In the genomic region with DNA sequence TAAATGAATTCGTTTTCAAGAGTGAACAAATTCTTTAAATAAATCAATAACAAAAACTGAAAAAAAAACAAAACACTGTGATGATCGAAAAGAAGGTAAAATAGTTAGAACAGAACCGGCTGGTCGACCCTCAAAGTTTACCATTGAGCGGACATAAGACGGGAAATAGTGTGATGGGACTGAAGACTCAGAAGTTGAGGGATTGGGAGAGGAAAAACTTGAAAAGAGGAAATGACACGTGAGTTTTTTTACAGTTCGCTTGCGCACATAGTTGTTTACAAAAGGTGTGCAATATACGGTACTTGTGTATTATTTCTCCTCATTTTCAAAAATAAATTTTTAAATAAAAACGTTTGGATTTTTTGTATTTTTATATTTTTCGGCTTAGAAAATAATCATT, we compare ENCODE assay signal across 4 worm cellular contexts.
TF ChIP-seq lines count a peak whose summit lies in the region.

No protein-coding gene starts in this region.

TF ChIP-seq in whole organism, L1 larva, 84 proteins besides CTCF, POLR2A, EP300 and RAD21:
- TF ChIP-seq grh-1 (GFP tag; IDR thresholded peaks at IDR 0.05; lab: Robert Waterston, UW) (no peak), snu-23 (GFP tag; optimal IDR thresholded peaks at IDR 0.05; lab: Kevin White, UChicago) (peak; percentile 55), lin-14 (GFP tag; optimal IDR thresholded peaks at IDR 0.05; lab: Kevin White, UChicago) (peak; percentile 80), lsy-2 (tag; optimal IDR thresholded peaks at IDR 0.05; lab: Kevin White, UChicago) (peak in 1 of 2 experiments; percentile 33), snpc-4 (tag; optimal IDR thresholded peaks at IDR 0.05; lab: Kevin White, UChicago) (no peak), zag-1 (tag; optimal IDR thresholded peaks at IDR 0.05; lab: Kevin White, UChicago) (no peak), tbx-2 (tag; optimal IDR thresholded peaks at IDR 0.05; lab: Kevin White, UChicago) (peak; percentile 25), F16B12.6 (tag; optimal IDR thresholded peaks at IDR 0.05; lab: Kevin White, UChicago) (no peak), mdl-1 (tag; optimal IDR thresholded peaks at IDR 0.05; lab: Kevin White, UChicago) (peak in 1 of 2 experiments; percentile 42), mep-1 (tag; optimal IDR thresholded peaks at IDR 0.05; lab: Kevin White, UChicago) (peak; percentile 34), tlp-1 (tag; optimal IDR thresholded peaks at IDR 0.05; lab: Kevin White, UChicago) (no peak), lir-3 (tag; optimal IDR thresholded peaks at IDR 0.05; lab: Kevin White, UChicago; ENCODE audit: poor library complexity) (no peak), skn-1 (tag; optimal IDR thresholded peaks at IDR 0.05; lab: Kevin White, UChicago) (peak; percentile 10), nhr-20 (tag; optimal IDR thresholded peaks at IDR 0.05; lab: Kevin White, UChicago) (peak; percentile 43), nhr-90 (tag; optimal IDR thresholded peaks at IDR 0.05; lab: Kevin White, UChicago; ENCODE audit: poor library complexity) (no peak), nhr-85 (tag; lab: Kevin White, UChicago) (peak; percentile 65)
TF ChIP-seq in whole organism, L1 larva: peak in this region for 9.

TF ChIP-seq in whole organism, L2 larva, 48 proteins besides CTCF, POLR2A, EP300 and RAD21 (continues in another document):
- TF ChIP-seq nhr-12 (tag; optimal IDR thresholded peaks at IDR 0.05; lab: Kevin White, UChicago) = no peak
- TF ChIP-seq elt-1 (tag; optimal IDR thresholded peaks at IDR 0.05; lab: Kevin White, UChicago) = no peak
- TF ChIP-seq F13H6.1 (tag; optimal IDR thresholded peaks at IDR 0.05; lab: Kevin White, UChicago) = peak; percentile 52
- no peak for TF ChIP-seq unc-39 (tag; optimal IDR thresholded peaks at IDR 0.05; lab: Kevin White, UChicago)
- TF ChIP-seq lin-39 (tag; optimal IDR thresholded peaks at IDR 0.05; lab: Kevin White, UChicago) = no peak
- no peak for TF ChIP-seq crh-2 (tag; optimal IDR thresholded peaks at IDR 0.05; lab: Kevin White, UChicago)
- TF ChIP-seq zag-1 (tag; optimal IDR thresholded peaks at IDR 0.05; lab: Kevin White, UChicago) = no peak
- TF ChIP-seq nhr-129 (tag; optimal IDR thresholded peaks at IDR 0.05; lab: Kevin White, UChicago) = peak; percentile 58
- no peak for TF ChIP-seq mab-5 (tag; optimal IDR thresholded peaks at IDR 0.05; lab: Kevin White, UChicago)
- no peak for TF ChIP-seq blmp-1 (tag; optimal IDR thresholded peaks at IDR 0.05; lab: Kevin White, UChicago; ENCODE audit: insufficient read depth)
- no peak for TF ChIP-seq gmeb-1 (tag; optimal IDR thresholded peaks at IDR 0.05; lab: Kevin White, UChicago)
- no peak for TF ChIP-seq ztf-1 (GFP tag; conservative IDR thresholded peaks at IDR 0.05; lab: Robert Waterston, UW)
- TF ChIP-seq dmd-4 (tag; optimal IDR thresholded peaks at IDR 0.05; lab: Kevin White, UChicago) = no peak
- TF ChIP-seq nhr-77 (tag; optimal IDR thresholded peaks at IDR 0.05; lab: Kevin White, UChicago) = no peak
- no peak for TF ChIP-seq alr-1 (tag; optimal IDR thresholded peaks at IDR 0.05; lab: Kevin White, UChicago)
- no peak for TF ChIP-seq sma-3 (GFP tag; optimal IDR thresholded peaks at IDR 0.05; lab: Kevin White, UChicago)
- TF ChIP-seq nhr-25 (tag; optimal IDR thresholded peaks at IDR 0.05; lab: Kevin White, UChicago) = peak; percentile 44
- no peak for TF ChIP-seq skn-1 (tag; optimal IDR thresholded peaks at IDR 0.05; lab: Kevin White, UChicago)
- peak in 1 of 2 experiments; percentile 5 for TF ChIP-seq lsy-2 (tag; optimal IDR thresholded peaks at IDR 0.05; lab: Kevin White, UChicago)
- no peak for TF ChIP-seq mdl-1 (tag; optimal IDR thresholded peaks at IDR 0.05; lab: Kevin White, UChicago)
- no peak for TF ChIP-seq unc-55 (GFP tag; optimal IDR thresholded peaks at IDR 0.05; lab: Kevin White, UChicago)
- TF ChIP-seq ztf-4 (tag; optimal IDR thresholded peaks at IDR 0.05; lab: Kevin White, UChicago) = no peak
- no peak for TF ChIP-seq ztf-11 (tag; optimal IDR thresholded peaks at IDR 0.05; lab: Kevin White, UChicago)
- TF ChIP-seq nhr-21 (tag; optimal IDR thresholded peaks at IDR 0.05; lab: Kevin White, UChicago) = no peak
- no peak for TF ChIP-seq lin-13 (GFP tag; optimal IDR thresholded peaks at IDR 0.05; lab: Kevin White, UChicago)
- no peak for TF ChIP-seq sem-4 (tag; optimal IDR thresholded peaks at IDR 0.05; lab: Kevin White, UChicago)

TF ChIP-seq in whole organism, L3 larva, 47 proteins besides CTCF, POLR2A, EP300 and RAD21:
- no peak for TF ChIP-seq nhr-76 (tag; optimal IDR thresholded peaks at IDR 0.05; lab: Kevin White, UChicago)
- no peak for TF ChIP-seq ZK546.5 (tag; optimal IDR thresholded peaks at IDR 0.05; lab: Kevin White, UChicago)
- peak; percentile 97 for TF ChIP-seq pha-4 (tag; optimal IDR thresholded peaks at IDR 0.05; lab: Kevin White, UChicago)
- no peak for TF ChIP-seq snpc-4 (tag; optimal IDR thresholded peaks at IDR 0.05; lab: Kevin White, UChicago)
- no peak for TF ChIP-seq sea-2 (GFP tag; optimal IDR thresholded peaks at IDR 0.05; lab: Kevin White, UChicago)
- TF ChIP-seq nhr-28 (tag; optimal IDR thresholded peaks at IDR 0.05; lab: Kevin White, UChicago) = no peak
- TF ChIP-seq tbx-2 (tag; optimal IDR thresholded peaks at IDR 0.05; lab: Kevin White, UChicago) = no peak
- TF ChIP-seq egl-5 (tag; optimal IDR thresholded peaks at IDR 0.05; lab: Kevin White, UChicago) = no peak
- no peak for TF ChIP-seq hmg-11 (tag; optimal IDR thresholded peaks at IDR 0.05; lab: Kevin White, UChicago)
- TF ChIP-seq ceh-28 (tag; optimal IDR thresholded peaks at IDR 0.05; lab: Kevin White, UChicago) = no peak
- no peak for TF ChIP-seq nhr-23 (tag; optimal IDR thresholded peaks at IDR 0.05; lab: Kevin White, UChicago)
- TF ChIP-seq nhr-25 (tag; optimal IDR thresholded peaks at IDR 0.05; lab: Kevin White, UChicago) = peak; percentile 60
- no peak for TF ChIP-seq ceh-9 (tag; optimal IDR thresholded peaks at IDR 0.05; lab: Kevin White, UChicago)

TF ChIP-seq in whole organism, L4 larva, 104 proteins besides CTCF, POLR2A, EP300 and RAD21:
- TF ChIP-seq D1046.2 (GFP tag; IDR thresholded peaks at IDR 0.05; lab: Robert Waterston, UW) = no peak
- no peak for TF ChIP-seq nhr-6 (tag; optimal IDR thresholded peaks at IDR 0.05; lab: Kevin White, UChicago)
- TF ChIP-seq hlh-30 (tag; optimal IDR thresholded peaks at IDR 0.05; lab: Kevin White, UChicago; ENCODE audit: insufficient read depth) = peak; percentile 44
- peak in 1 of 2 experiments; percentile 83 for TF ChIP-seq unc-62 (GFP tag; optimal IDR thresholded peaks at IDR 0.05 in 1 of 2; lab: Kevin White, UChicago)
- no peak for TF ChIP-seq unc-62 (tag; optimal IDR thresholded peaks at IDR 0.05; lab: Kevin White, UChicago)
- TF ChIP-seq ceh-28 (tag; optimal IDR thresholded peaks at IDR 0.05; lab: Kevin White, UChicago) = no peak
- no peak for TF ChIP-seq lim-7 (GFP tag; IDR thresholded peaks at IDR 0.05; lab: Robert Waterston, UW)
- TF ChIP-seq nhr-48 (tag; optimal IDR thresholded peaks at IDR 0.05; lab: Kevin White, UChicago) = no peak
- no peak for TF ChIP-seq saeg-2 (GFP tag; IDR thresholded peaks at IDR 0.05; lab: Robert Waterston, UW)
- no peak for TF ChIP-seq mxl-3 (GFP tag; optimal IDR thresholded peaks at IDR 0.05; lab: Kevin White, UChicago)
- TF ChIP-seq mdl-1 (tag; optimal IDR thresholded peaks at IDR 0.05; lab: Kevin White, UChicago) = peak in 1 of 2 experiments; percentile 11
- no peak for TF ChIP-seq lin-13 (GFP tag; optimal IDR thresholded peaks at IDR 0.05; lab: Kevin White, UChicago)
- TF ChIP-seq set-16 (GFP tag; IDR thresholded peaks at IDR 0.05; lab: Robert Waterston, UW) = no peak
- TF ChIP-seq Y5F2A.4 (GFP tag; optimal IDR thresholded peaks at IDR 0.05; lab: Kevin White, UChicago) = no peak
- no peak for TF ChIP-seq zip-11 (GFP tag; IDR thresholded peaks at IDR 0.05; lab: Robert Waterston, UW)
- TF ChIP-seq Y75B8A.6 (GFP tag; IDR thresholded peaks at IDR 0.05; lab: Robert Waterston, UW) = no peak
- no peak for TF ChIP-seq pha-4 (GFP tag; IDR thresholded peaks at IDR 0.05; lab: Robert Waterston, UW)
- TF ChIP-seq pha-4 (tag; optimal IDR thresholded peaks at IDR 0.05; lab: Kevin White, UChicago) = peak; percentile 78
- no peak for TF ChIP-seq ceh-44 (GFP tag; IDR thresholded peaks at IDR 0.05; lab: Robert Waterston, UW)
- no peak for TF ChIP-seq gei-8 (GFP tag; optimal IDR thresholded peaks at IDR 0.05; lab: Kevin White, UChicago)
- TF ChIP-seq egl-27 (tag; optimal IDR thresholded peaks at IDR 0.05; lab: Kevin White, UChicago) = no peak
- no peak for TF ChIP-seq pqm-1 (tag; optimal IDR thresholded peaks at IDR 0.05; lab: Kevin White, UChicago)
- no peak for TF ChIP-seq lin-1 (GFP tag; IDR thresholded peaks at IDR 0.05; lab: Robert Waterston, UW)
- no peak for TF ChIP-seq jun-1 (tag; optimal IDR thresholded peaks at IDR 0.05; lab: Kevin White, UChicago)
- no peak for TF ChIP-seq fkh-10 (GFP tag; optimal IDR thresholded peaks at IDR 0.05; lab: Kevin White, UChicago)
- TF ChIP-seq madf-5 (GFP tag; IDR thresholded peaks at IDR 0.05; lab: Robert Waterston, UW) = no peak
- TF ChIP-seq tra-1 (GFP tag; IDR thresholded peaks at IDR 0.05; lab: Robert Waterston, UW) = no peak
- TF ChIP-seq rbr-2 (tag; optimal IDR thresholded peaks at IDR 0.05; lab: Kevin White, UChicago) = no peak
- TF ChIP-seq nhr-41 (GFP tag; IDR thresholded peaks at IDR 0.05; lab: Robert Waterston, UW) = no peak
- no peak for TF ChIP-seq dpl-1 (GFP tag; optimal IDR thresholded peaks at IDR 0.05; lab: Kevin White, UChicago)
- peak; percentile 24 for TF ChIP-seq mep-1 (tag; optimal IDR thresholded peaks at IDR 0.05; lab: Kevin White, UChicago)
